Worm (Caenorhabditis elegans) whole organism, L3 larva: ENCODE measurements around the gene W05E10.2.

ENCODE experiments used
- ceh-16 ChIP-seq: sonication (generic microtip); optimal IDR thresholded peaks from 2 replicates; lab custom pipeline; 2017; ENCODE audit warnings: missing biosample characterization, missing genetic modification characterization
- ceh-9 ChIP-seq: sonication (generic microtip); optimal IDR thresholded peaks from 2 replicates; lab custom pipeline; 2018; ENCODE audit warnings: missing biosample characterization, missing genetic modification characterization
- daf-12 ChIP-seq: fragments of 150-350 bp; optimal IDR thresholded peaks from 2 replicates; lab custom pipeline; 2014; ENCODE audit warnings: missing biosample characterization, missing genetic modification reagents, missing genetic modification characterization
- egl-27 ChIP-seq: sonication (generic microtip); optimal IDR thresholded peaks from 4 replicates; lab custom pipeline; 2017; ENCODE audit warnings: missing biosample characterization, missing genetic modification reagents, missing genetic modification characterization
- egl-5 ChIP-seq: fragments of 150-350 bp; optimal IDR thresholded peaks from 2 replicates; lab custom pipeline; 2017; ENCODE audit warnings: missing biosample characterization, missing genetic modification reagents, missing genetic modification characterization, inconsistent platforms
- elt-1 ChIP-seq: fragments of 150-350 bp; optimal IDR thresholded peaks from 2 replicates; lab custom pipeline; 2014; ENCODE audit warnings: missing biosample characterization, missing genetic modification characterization
- elt-2 ChIP-seq: sonication (generic microtip); optimal IDR thresholded peaks from 2 replicates; lab custom pipeline; 2016; ENCODE audit warnings: missing genetic modification reagents, mild to moderate bottlenecking, missing genetic modification characterization, missing compliant biosample characterization
- elt-3 ChIP-seq, 3 experiments: fragments of 150-350 bp in 1 of 3; sonication (generic microtip) in 2 of 3; optimal IDR thresholded peaks; 2 replicates in 2 of 3; 4 replicates in 1 of 3; lab custom pipeline; 2014 to 2017; ENCODE audit warnings: missing biosample characterization in 3 of 3, missing genetic modification characterization in 3 of 3
- fkh-2 ChIP-seq: fragments of 150-350 bp; optimal IDR thresholded peaks from 2 replicates; lab custom pipeline; 2014; ENCODE audit warnings: missing biosample characterization, missing genetic modification reagents, missing genetic modification characterization
- fos-1 ChIP-seq: fragments of 150-350 bp; optimal IDR thresholded peaks from 2 replicates; lab custom pipeline; 2014; ENCODE audit warnings: missing biosample characterization, missing genetic modification characterization
- lin-39 ChIP-seq: fragments of 150-350 bp; optimal IDR thresholded peaks from 2 replicates; lab custom pipeline; 2018; ENCODE audit warnings: missing biosample characterization, missing genetic modification reagents, missing genetic modification characterization
- mml-1 ChIP-seq: fragments of 150-350 bp; sonication (generic microtip); optimal IDR thresholded peaks from 3 replicates; lab custom pipeline; 2014; ENCODE audit warnings: missing biosample characterization, missing genetic modification characterization
- nfya-1 ChIP-seq: sonication (generic microtip); optimal IDR thresholded peaks from 2 replicates; lab custom pipeline; 2017; ENCODE audit warnings: missing genetic modification characterization, mild to moderate bottlenecking, missing compliant biosample characterization, antibody characterized with exemption, moderate library complexity; ENCODE audit not compliant: insufficient read depth
- nhr-11 ChIP-seq: fragments of 150-350 bp; optimal IDR thresholded peaks from 2 replicates; lab custom pipeline; 2014; ENCODE audit warnings: missing biosample characterization, missing genetic modification characterization
- nhr-23 ChIP-seq: fragments of 150-350 bp; optimal IDR thresholded peaks from 2 replicates; lab custom pipeline; 2014; ENCODE audit warnings: missing biosample characterization, missing genetic modification reagents, missing genetic modification characterization
- nhr-28 ChIP-seq: fragments of 150-350 bp; optimal IDR thresholded peaks from 2 replicates; lab custom pipeline; 2014; ENCODE audit warnings: missing biosample characterization, missing genetic modification characterization
- nhr-43 ChIP-seq: sonication (generic microtip); optimal IDR thresholded peaks from 2 replicates; lab custom pipeline; 2016; ENCODE audit warnings: mild to moderate bottlenecking, missing genetic modification characterization, missing compliant biosample characterization; ENCODE audit not compliant: poor library complexity, severe bottlenecking
- nhr-76 ChIP-seq: fragments of 150-350 bp; sonication (generic microtip); optimal IDR thresholded peaks from 5 replicates; lab custom pipeline; 2014; ENCODE audit warnings: missing biosample characterization, missing genetic modification characterization
- skn-1 ChIP-seq: fragments of 150-350 bp; optimal IDR thresholded peaks from 2 replicates; lab custom pipeline; 2014; ENCODE audit warnings: missing biosample characterization, missing genetic modification characterization

W05E10.2 gene

DNA sequence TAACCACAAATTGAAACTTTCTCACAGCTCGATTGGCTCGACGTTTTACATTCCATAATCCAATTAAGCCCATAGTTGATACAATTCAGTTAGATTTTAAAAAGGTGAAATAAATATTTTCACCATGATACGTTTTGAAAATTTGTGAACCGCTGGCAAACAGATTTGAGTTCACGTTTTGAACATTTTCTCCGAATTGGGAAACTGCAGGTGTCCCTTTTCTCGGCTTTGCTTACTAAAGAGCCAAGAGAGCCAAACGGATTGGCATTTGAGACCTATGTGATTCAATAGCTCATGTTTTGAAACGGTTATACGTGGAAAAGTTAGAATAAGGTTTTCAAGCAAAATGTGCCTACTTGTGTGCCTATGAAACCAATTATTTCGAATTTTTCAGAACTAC is 49.9 kb downstream of the W05E10.2 start, which contains the start of gene spe-42:
spe-42 (minus strand) TSS at position 101 of the 400 bp plus-strand sequence.
- no peak for TF ChIP-seq lin-39 (tag; lab: Kevin White, UChicago)
- TF ChIP-seq nhr-23 (tag; lab: Kevin White, UChicago), result no peak
- no peak for TF ChIP-seq egl-27 (tag; lab: Kevin White, UChicago)
- no peak for TF ChIP-seq fos-1 (tag; lab: Kevin White, UChicago)
- no peak for TF ChIP-seq elt-1
- no peak for TF ChIP-seq skn-1 (tag; lab: Kevin White, UChicago)
- no peak for TF ChIP-seq nhr-28
- no peak for TF ChIP-seq nhr-11 (tag; lab: Kevin White, UChicago)
- no peak for TF ChIP-seq ceh-9
- TF ChIP-seq daf-12 (tag; lab: Kevin White, UChicago), result no peak
- no peak for TF ChIP-seq fkh-2 (tag; lab: Kevin White, UChicago)
- TF ChIP-seq mml-1 (tag; lab: Kevin White, UChicago), result no peak
- TF ChIP-seq elt-2 (tag; lab: Kevin White, UChicago), result no peak
- no peak for TF ChIP-seq nhr-76 (tag; lab: Kevin White, UChicago)
- TF ChIP-seq ceh-16 (tag; lab: Kevin White, UChicago), result no peak
- no peak for TF ChIP-seq nhr-43

DNA sequence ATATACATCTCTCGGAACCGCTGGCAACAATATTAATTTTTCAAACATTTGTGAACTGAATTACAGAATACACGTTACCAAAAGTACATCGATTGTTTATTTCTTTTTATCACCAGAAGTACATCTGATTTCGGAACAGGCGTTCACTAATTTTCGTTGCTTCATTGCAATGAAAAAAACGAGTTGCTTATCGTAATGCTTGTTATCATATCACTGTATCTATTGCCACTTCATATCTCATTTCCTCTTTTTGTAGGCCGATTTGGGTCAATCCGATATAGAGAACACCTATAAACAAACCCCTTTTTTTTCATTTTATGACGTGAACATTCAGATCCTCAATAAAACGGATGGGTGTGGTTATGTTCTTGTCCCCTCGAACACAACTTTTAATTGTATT is 50.4 kb downstream of the W05E10.2 start:
- TF ChIP-seq egl-5 (no peak), elt-3 (tag; optimal IDR thresholded peaks at IDR 0.05; lab: Kevin White, UChicago) (peak in 2 of 3 experiments; percentile 59 to 75), nfya-1 (tag; lab: Kevin White, UChicago) (no peak), ceh-16 (tag; lab: Kevin White, UChicago) (no peak), nhr-23 (tag; lab: Kevin White, UChicago) (peak; percentile 39)
